Fruit fly (Drosophila melanogaster) whole organism, embryonic: ENCODE results near the gene MFS9.

Experiments
- ATbp ChIP-seq: fragments of 200-800 bp; sonication (Bioruptor generic); optimal IDR thresholded peaks from 2 replicates; lab custom pipeline; 2017; ENCODE audit warnings: missing biosample characterization, mild to moderate bottlenecking, missing genetic modification characterization, missing genetic modification reagents
- Asciz ChIP-seq: fragments of 200-800 bp; sonication (Bioruptor generic); optimal IDR thresholded peaks from 2 replicates; lab custom pipeline; 2017; ENCODE audit warnings: missing biosample characterization, mild to moderate bottlenecking, missing genetic modification characterization, missing genetic modification reagents
- Atf6 ChIP-seq: fragments of 200-800 bp; sonication (Bioruptor generic); IDR thresholded peaks from 2 replicates; pipeline ENCODE4 v1.3.6; 2022; ENCODE audit warnings: missing biosample characterization, missing genetic modification characterization
- CG10209 ChIP-seq: fragments of 200-800 bp; sonication (Bioruptor generic); optimal IDR thresholded peaks from 3 replicates; lab custom pipeline; 2017; ENCODE audit warnings: missing biosample characterization, mild to moderate bottlenecking, missing genetic modification characterization, missing genetic modification reagents
- CG10543 ChIP-seq: fragments of 200-800 bp; sonication (Bioruptor generic); optimal IDR thresholded peaks from 3 replicates; lab custom pipeline; 2017; ENCODE audit warnings: missing biosample characterization, mild to moderate bottlenecking, missing genetic modification characterization, moderate library complexity
- CG11695 ChIP-seq: fragments of 200-800 bp; sonication (Bioruptor generic); IDR thresholded peaks from 3 replicates; pipeline ENCODE4 v1.3.6; 2022; ENCODE audit warnings: missing biosample characterization, missing genetic modification characterization
- CG12299 ChIP-seq: fragments of 200-800 bp; sonication (Bioruptor generic); optimal IDR thresholded peaks from 2 replicates; lab custom pipeline; 2018; ENCODE audit warnings: missing biosample characterization, mild to moderate bottlenecking, missing genetic modification characterization
- CG12659 ChIP-seq: fragments of 200-800 bp; sonication (Bioruptor generic); optimal IDR thresholded peaks from 3 replicates; lab custom pipeline; 2017; ENCODE audit warnings: mild to moderate bottlenecking, missing biosample characterization, missing genetic modification reagents, missing genetic modification characterization
- CG13287 ChIP-seq: fragments of 200-800 bp; sonication (Bioruptor generic); IDR thresholded peaks from 2 replicates; pipeline ENCODE4 v1.3.6; 2022; ENCODE audit warnings: missing biosample characterization, missing genetic modification characterization; ENCODE audit not compliant: partially characterized antibody
- CG13296 ChIP-seq: fragments of 200-800 bp; sonication (Bioruptor generic); optimal IDR thresholded peaks from 3 replicates; lab custom pipeline; 2018; ENCODE audit warnings: missing biosample characterization, mild to moderate bottlenecking, missing genetic modification characterization
- CG14441 ChIP-seq: fragments of 200-800 bp; sonication (Bioruptor generic); IDR thresholded peaks from 2 replicates; pipeline ENCODE4 v1.3.6; 2022; ENCODE audit warnings: missing biosample characterization, missing genetic modification characterization
- CG15479 ChIP-seq: fragments of 200-800 bp; sonication (Bioruptor generic); optimal IDR thresholded peaks from 3 replicates; lab custom pipeline; 2019; ENCODE audit warnings: missing biosample characterization, mild to moderate bottlenecking, missing genetic modification characterization, moderate library complexity
- CG1602 ChIP-seq: fragments of 200-800 bp; sonication (Bioruptor generic); optimal IDR thresholded peaks from 3 replicates; lab custom pipeline; 2016; ENCODE audit warnings: missing biosample characterization, missing genetic modification characterization
- CG17385 ChIP-seq: fragments of 200-800 bp; sonication (Bioruptor generic); optimal IDR thresholded peaks from 3 replicates; lab custom pipeline; 2018; ENCODE audit warnings: missing biosample characterization, mild to moderate bottlenecking, missing genetic modification characterization
- CG2116 ChIP-seq: fragments of 200-800 bp; sonication (Bioruptor generic); optimal IDR thresholded peaks from 3 replicates; lab custom pipeline; 2018; ENCODE audit warnings: missing biosample characterization, mild to moderate bottlenecking, missing genetic modification characterization
- CG2678 ChIP-seq: fragments of 200-800 bp; sonication (Bioruptor generic); optimal IDR thresholded peaks from 3 replicates; lab custom pipeline; 2019; ENCODE audit warnings: missing biosample characterization, mild to moderate bottlenecking, missing genetic modification characterization, moderate library complexity
- CG2875 ChIP-seq: fragments of 200-800 bp; sonication (Bioruptor generic); optimal IDR thresholded peaks from 2 replicates; lab custom pipeline; 2017; ENCODE audit warnings: missing biosample characterization, mild to moderate bottlenecking, missing genetic modification characterization, missing genetic modification reagents
- CG6254 ChIP-seq: fragments of 200-800 bp; sonication (Bioruptor generic); optimal IDR thresholded peaks from 3 replicates; lab custom pipeline; 2017; ENCODE audit warnings: mild to moderate bottlenecking, missing biosample characterization, missing genetic modification reagents, missing genetic modification characterization
- CG6683 ChIP-seq: fragments of 200-800 bp; sonication (Bioruptor generic); optimal IDR thresholded peaks from 2 replicates; lab custom pipeline; 2017; ENCODE audit warnings: missing biosample characterization, mild to moderate bottlenecking, missing genetic modification characterization, missing genetic modification reagents
- CG6765 ChIP-seq: fragments of 200-800 bp; sonication (Bioruptor generic); optimal IDR thresholded peaks from 3 replicates; lab custom pipeline; 2017; ENCODE audit warnings: missing biosample characterization, mild to moderate bottlenecking, missing genetic modification characterization
- CG6813 ChIP-seq: fragments of 200-800 bp; sonication (Bioruptor generic); optimal IDR thresholded peaks from 2 replicates; lab custom pipeline; 2017; ENCODE audit warnings: missing biosample characterization, missing genetic modification characterization, mild to moderate bottlenecking, moderate library complexity, missing genetic modification reagents
- CG7839 ChIP-seq: fragments of 200-800 bp; sonication (Bioruptor generic); optimal IDR thresholded peaks from 3 replicates; lab custom pipeline; 2018; ENCODE audit warnings: missing biosample characterization, mild to moderate bottlenecking, missing genetic modification characterization, moderate library complexity
- CG8388 ChIP-seq: fragments of 200-800 bp; sonication (Bioruptor generic); optimal IDR thresholded peaks from 2 replicates; lab custom pipeline; 2019; ENCODE audit warnings: missing biosample characterization, mild to moderate bottlenecking, missing genetic modification characterization, moderate library complexity
- CG9797 ChIP-seq: fragments of 200-800 bp; sonication (Bioruptor generic); optimal IDR thresholded peaks from 3 replicates; lab custom pipeline; 2018; ENCODE audit warnings: missing biosample characterization, mild to moderate bottlenecking, missing genetic modification characterization
- Fer3 ChIP-seq: fragments of 200-800 bp; sonication (Bioruptor generic); optimal IDR thresholded peaks from 2 replicates; lab custom pipeline; 2018; ENCODE audit warnings: missing biosample characterization, mild to moderate bottlenecking, missing genetic modification characterization, moderate library complexity
- HLH3B ChIP-seq: fragments of 200-800 bp; sonication (Bioruptor generic); IDR thresholded peaks from 2 replicates; pipeline ENCODE4 v1.3.6; 2022; ENCODE audit warnings: missing biosample characterization, missing genetic modification characterization
- HLH4C ChIP-seq: fragments of 200-800 bp; sonication (Bioruptor generic); IDR thresholded peaks from 3 replicates; pipeline ENCODE4 v1.3.6; 2022; ENCODE audit warnings: missing biosample characterization, missing genetic modification characterization; ENCODE audit not compliant: partially characterized antibody
- Hsf ChIP-seq: fragments of 200-800 bp; sonication (Bioruptor generic); optimal IDR thresholded peaks from 3 replicates; lab custom pipeline; 2016; ENCODE audit warnings: missing biosample characterization, missing genetic modification characterization
- Meics ChIP-seq: fragments of 200-800 bp; sonication (Bioruptor generic); optimal IDR thresholded peaks from 2 replicates; lab custom pipeline; 2017; ENCODE audit warnings: missing biosample characterization, mild to moderate bottlenecking, missing genetic modification characterization
- NfI ChIP-seq: fragments of 200-800 bp; sonication (Bioruptor generic); optimal IDR thresholded peaks from 3 replicates; lab custom pipeline; 2018; ENCODE audit warnings: missing biosample characterization, mild to moderate bottlenecking, missing genetic modification characterization, moderate library complexity
- Tbp ChIP-seq: fragments of >200 bp; optimal IDR thresholded peaks from 2 replicates; lab custom pipeline; 2018; ENCODE audit warnings: missing biosample characterization, missing genetic modification characterization
- al ChIP-seq: fragments of 200-800 bp; sonication (Bioruptor generic); IDR thresholded peaks from 2 replicates; pipeline ENCODE4 v1.3.6; 2022; ENCODE audit warnings: missing biosample characterization, missing genetic modification characterization
- aop ChIP-seq: fragments of 200-800 bp; sonication (Bioruptor generic); IDR thresholded peaks from 2 replicates; pipeline ENCODE4 v1.3.6; 2022; ENCODE audit warnings: missing biosample characterization, missing genetic modification characterization
- cato ChIP-seq: fragments of 200-800 bp; sonication (Bioruptor generic); optimal IDR thresholded peaks from 2 replicates; lab custom pipeline; 2016; ENCODE audit warnings: missing biosample characterization, missing genetic modification characterization, borderline replicate concordance
- gcm ChIP-seq: fragments of 200-800 bp; sonication (Bioruptor generic); optimal IDR thresholded peaks from 2 replicates; lab custom pipeline; 2019; ENCODE audit warnings: missing biosample characterization, mild to moderate bottlenecking, missing genetic modification characterization, moderate library complexity
- gem ChIP-seq: fragments of 200-800 bp; sonication (Bioruptor generic); optimal IDR thresholded peaks from 2 replicates; lab custom pipeline; 2019; ENCODE audit warnings: missing biosample characterization, mild to moderate bottlenecking, missing genetic modification characterization, moderate library complexity
- grau ChIP-seq: fragments of 200-800 bp; optimal IDR thresholded peaks from 3 replicates; lab custom pipeline; 2019; ENCODE audit warnings: missing biosample characterization, mild to moderate bottlenecking, missing genetic modification characterization, moderate library complexity
- grn ChIP-seq: fragments of 200-800 bp; sonication (Bioruptor generic); optimal IDR thresholded peaks from 3 replicates; lab custom pipeline; 2017; ENCODE audit warnings: missing biosample characterization, missing genetic modification characterization
- nerfin-1 ChIP-seq: fragments of 200-800 bp; sonication (Bioruptor generic); optimal IDR thresholded peaks from 3 replicates; lab custom pipeline; 2019; ENCODE audit warnings: missing biosample characterization, mild to moderate bottlenecking, missing genetic modification characterization, moderate library complexity
- otp ChIP-seq: fragments of 200-800 bp; sonication (Bioruptor generic); IDR thresholded peaks from 3 replicates; pipeline ENCODE4, ENCODE4 v1.3.6; 2022; ENCODE audit warnings: missing biosample characterization, missing genetic modification characterization
- pnt ChIP-seq: fragments of 200-800 bp; sonication (Bioruptor generic); optimal IDR thresholded peaks from 3 replicates; lab custom pipeline; 2016; ENCODE audit warnings: missing biosample characterization, missing genetic modification characterization
- sd ChIP-seq: fragments of 200-800 bp; sonication (Bioruptor generic); optimal IDR thresholded peaks from 3 replicates; lab custom pipeline; 2018; ENCODE audit warnings: missing biosample characterization, mild to moderate bottlenecking, missing genetic modification characterization, moderate library complexity
- tio ChIP-seq: fragments of 200-800 bp; sonication (Bioruptor generic); optimal IDR thresholded peaks from 2 replicates; lab custom pipeline; 2017; ENCODE audit warnings: missing biosample characterization, missing genetic modification characterization, inconsistent platforms
- tna ChIP-seq: fragments of 200-800 bp; sonication (Bioruptor generic); IDR thresholded peaks from 2 replicates; pipeline ENCODE4 v1.3.6; 2022; ENCODE audit warnings: missing biosample characterization, missing genetic modification characterization; ENCODE audit not compliant: partially characterized antibody
- wek ChIP-seq: fragments of 200-800 bp; sonication (Bioruptor generic); optimal IDR thresholded peaks from 3 replicates; lab custom pipeline; 2018; ENCODE audit warnings: missing biosample characterization, mild to moderate bottlenecking, missing genetic modification characterization, moderate library complexity
- zen ChIP-seq: fragments of 200-800 bp; sonication (Bioruptor generic); optimal IDR thresholded peaks from 3 replicates; lab custom pipeline; 2018; ENCODE audit warnings: missing biosample characterization, mild to moderate bottlenecking, missing genetic modification characterization, moderate library complexity
- zfh1 ChIP-seq: fragments of 200-800 bp; sonication (Bioruptor generic); IDR thresholded peaks from 3 replicates; pipeline ENCODE4 v1.3.6; 2022; ENCODE audit warnings: missing biosample characterization, missing genetic modification characterization

Gene MFS9

DNA sequence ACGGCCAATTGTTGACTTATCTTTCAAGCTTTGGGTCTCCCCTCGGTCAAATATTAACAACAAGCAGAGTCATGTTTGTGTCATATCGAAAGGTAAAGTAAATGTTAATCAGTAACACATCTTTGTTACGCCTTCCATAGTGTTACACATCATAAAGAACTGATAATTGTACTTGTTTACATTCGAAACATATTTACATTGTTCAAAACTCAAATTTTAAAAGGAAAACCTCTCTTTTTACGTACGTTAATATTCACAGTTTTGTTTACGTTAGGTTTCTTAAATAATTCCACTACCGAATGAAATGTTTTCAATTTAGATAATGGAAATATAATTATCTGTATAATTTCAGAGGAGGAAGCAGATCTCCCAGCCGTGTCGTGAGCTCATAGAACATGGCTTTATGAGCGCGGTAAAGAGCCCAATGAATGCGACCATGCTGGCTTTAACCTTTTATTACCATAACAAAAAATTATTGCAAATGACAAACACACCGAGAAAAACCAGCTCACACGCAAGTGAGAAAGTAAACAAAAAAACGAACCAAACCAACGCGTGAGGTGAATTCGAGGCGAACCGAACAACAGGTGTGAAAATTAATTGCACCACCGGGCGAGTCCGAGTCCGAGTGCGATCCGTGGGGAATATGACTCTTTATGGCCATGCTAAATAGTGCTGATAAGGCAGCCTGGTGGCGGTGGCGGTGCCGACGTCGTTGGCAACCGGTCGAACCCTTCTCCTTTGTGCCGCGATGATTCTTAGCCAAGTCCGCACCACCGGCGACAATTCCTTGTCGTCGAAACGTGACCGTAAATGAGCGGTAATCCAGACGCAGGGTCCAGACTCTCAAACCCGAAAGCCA lies 30.2 kb upstream of the MFS9 start (continued):
- no peak for TF ChIP-seq CG9797 (GFP tag; lab: Kevin White, UChicago)
- TF ChIP-seq CG2875 (GFP tag; lab: Kevin White, UChicago) = peak; percentile 58
- peak; percentile 44 for TF ChIP-seq zen (tag; lab: Kevin White, UChicago)
- no peak for TF ChIP-seq Hsf (GFP tag; lab: Kevin White, UChicago)
- TF ChIP-seq CG12659 (GFP tag; lab: Kevin White, UChicago) = peak; percentile 50
- TF ChIP-seq HLH3B (GFP tag; lab: Robert Waterston, UW) = peak; percentile 49; the same call in 1 of the 2 replicates
- TF ChIP-seq tna (GFP tag; lab: Robert Waterston, UW) = no peak
- peak; percentile 56; the same call in 1 of the 3 replicates for TF ChIP-seq CG11695 (GFP tag; lab: Robert Waterston, UW)
- TF ChIP-seq CG2678 (tag; lab: Kevin White, UChicago) = peak; percentile 44
- TF ChIP-seq CG6765 (GFP tag; lab: Kevin White, UChicago) = no peak
- TF ChIP-seq CG13296 (GFP tag; lab: Kevin White, UChicago) = peak; percentile 17
- TF ChIP-seq CG8388 (GFP tag; lab: Kevin White, UChicago) = peak; percentile 21
- TF ChIP-seq cato (GFP tag; lab: Kevin White, UChicago) = no peak
- peak; percentile 82 for TF ChIP-seq Asciz (GFP tag; lab: Kevin White, UChicago)
- TF ChIP-seq CG7839 (tag; lab: Kevin White, UChicago) = no peak
- peak; percentile 19 for TF ChIP-seq Fer3 (tag; lab: Kevin White, UChicago)
- TF ChIP-seq sd (tag; lab: Kevin White, UChicago) = no peak
- TF ChIP-seq HLH4C (GFP tag; lab: Robert Waterston, UW) = no peak
- peak; percentile 21 for TF ChIP-seq CG2116 (GFP tag; lab: Kevin White, UChicago)
- peak; percentile 77 for TF ChIP-seq CG6813
- TF ChIP-seq CG15479 (GFP tag; lab: Kevin White, UChicago) = peak; percentile 83
- peak; percentile 59 for TF ChIP-seq Atf6
- peak; percentile 72 for TF ChIP-seq gcm (GFP tag; lab: Kevin White, UChicago)
- TF ChIP-seq CG10543 (GFP tag; lab: Kevin White, UChicago) = peak; percentile 9
- no peak for TF ChIP-seq al (GFP tag; lab: Robert Waterston, UW)
- no peak for TF ChIP-seq Tbp (GFP tag; lab: Kevin White, UChicago)
- no peak for TF ChIP-seq CG6683 (GFP tag; lab: Kevin White, UChicago)
- TF ChIP-seq CG17385 = peak; percentile 11
- peak; percentile 29 for TF ChIP-seq grn
- TF ChIP-seq CG1602 = peak; percentile 42
- peak; percentile 20 for TF ChIP-seq CG6254 (GFP tag; lab: Kevin White, UChicago)
- peak; percentile 64 for TF ChIP-seq CG10209
- no peak for TF ChIP-seq CG13287 (GFP tag; lab: Robert Waterston, UW)
- TF ChIP-seq wek (GFP tag; lab: Kevin White, UChicago) = peak; percentile 60
- TF ChIP-seq CG14441 (GFP tag; lab: Robert Waterston, UW) = no peak
- peak; percentile 3 for TF ChIP-seq grau (tag; lab: Kevin White, UChicago)
- no peak for TF ChIP-seq aop
- TF ChIP-seq pnt (GFP tag; lab: Kevin White, UChicago) = peak; percentile 8
- TF ChIP-seq CG12299 (tag; lab: Kevin White, UChicago) = peak; percentile 39
- TF ChIP-seq Meics (GFP tag; lab: Kevin White, UChicago) = peak; percentile 9
- TF ChIP-seq tio (GFP tag; lab: Kevin White, UChicago) = peak; percentile 21
- peak; percentile 34; the same call in 2 of the 3 replicates for TF ChIP-seq otp (GFP tag; lab: Robert Waterston, UW)
- no peak for TF ChIP-seq NfI (GFP tag; lab: Kevin White, UChicago)
- TF ChIP-seq gem = peak; percentile 67
- TF ChIP-seq nerfin-1 = no peak
- TF ChIP-seq ATbp (GFP tag; lab: Kevin White, UChicago) = peak; percentile 79
- TF ChIP-seq zfh1 (GFP tag; lab: Robert Waterston, UW) = peak; percentile 60; the same call in 2 of the 3 replicates
